Worm (Caenorhabditis elegans): Measurements from ENCODE around the gene C25H3.16.

ce11 chrII:5665029-5665428, 1.1 kb upstream of the C25H3.16 start, which contains the start of gene C25H3.15:
- TF ChIP-seq pqm-1 (tag; optimal IDR thresholded peaks at IDR 0.05) (no peak), ama-1 (optimal IDR thresholded peaks at IDR 0.05) (no peak), nhr-90 (tag; optimal IDR thresholded peaks at IDR 0.05; ENCODE audit: poor library complexity) (no peak), dpl-1 (GFP tag; optimal IDR thresholded peaks at IDR 0.05) (no peak), mdl-1 (tag; optimal IDR thresholded peaks at IDR 0.05) (no peak), nhr-12 (tag; optimal IDR thresholded peaks at IDR 0.05) (no peak), mep-1 (tag; optimal IDR thresholded peaks at IDR 0.05) (no peak), nhr-237 (tag; optimal IDR thresholded peaks at IDR 0.05) (no peak), lin-35 (GFP tag; optimal IDR thresholded peaks at IDR 0.05) (no peak), lsy-2 (tag; optimal IDR thresholded peaks at IDR 0.05) (no peak)

Data from whole organism, L1 larva.